Worm (Caenorhabditis elegans) whole organism, young adult: ENCODE data around the gene mdt-28.

ENCODE experiments used
- B0019.2 ChIP-seq: fragments of 200-800 bp; sonication (Bioruptor generic); conservative IDR thresholded peaks from 2 replicates; pipeline ENCODE4 v1.3.6; 2022; ENCODE audit warnings: missing genetic modification reagents, missing genetic modification characterization, missing compliant biosample characterization
- B0035.1 ChIP-seq: sonication (generic microtip); optimal IDR thresholded peaks from 2 replicates; lab custom pipeline; 2016; ENCODE audit warnings: missing genetic modification characterization, mild to moderate bottlenecking, missing compliant biosample characterization, missing genotype, missing genetic modification reagents
- B0261.1 ChIP-seq: sonication (generic microtip); optimal IDR thresholded peaks from 2 replicates; lab custom pipeline; 2016; ENCODE audit warnings: mild to moderate bottlenecking, missing genetic modification characterization, moderate library complexity, missing compliant biosample characterization
- B0336.3 ChIP-seq: fragments of 200-800 bp; sonication (Bioruptor generic); IDR thresholded peaks from 2 replicates; pipeline ENCODE4 v1.3.6; 2022; ENCODE audit warnings: missing genetic modification characterization, missing compliant biosample characterization
- D2030.7 ChIP-seq: fragments of 200-800 bp; sonication (Bioruptor generic); IDR thresholded peaks from 2 replicates; pipeline ENCODE4 v1.3.6; 2022; ENCODE audit warnings: missing genetic modification reagents, missing genetic modification characterization, missing compliant biosample characterization
- F22D6.2 ChIP-seq: sonication (generic microtip); optimal IDR thresholded peaks from 2 replicates; lab custom pipeline; 2016; ENCODE audit warnings: mild to moderate bottlenecking, missing genetic modification characterization, missing compliant biosample characterization
- F33H1.4 ChIP-seq: fragments of 200-800 bp; sonication (Bioruptor generic); IDR thresholded peaks from 2 replicates; pipeline ENCODE4 v1.3.6; 2022; ENCODE audit warnings: missing genetic modification reagents, missing genetic modification characterization, missing compliant biosample characterization
- F57A8.1 ChIP-seq: fragments of 200-800 bp; sonication (Bioruptor generic); optimal IDR thresholded peaks from 2 replicates; lab custom pipeline; 2018; ENCODE audit warnings: mild to moderate bottlenecking, missing genetic modification characterization, moderate library complexity, missing compliant biosample characterization
- T07F8.4 ChIP-seq: sonication (generic microtip); optimal IDR thresholded peaks from 2 replicates; lab custom pipeline; 2016; ENCODE audit warnings: mild to moderate bottlenecking, missing genetic modification characterization, moderate library complexity, missing compliant biosample characterization
- T26A5.8 ChIP-seq: sonication (generic microtip); optimal IDR thresholded peaks from 2 replicates; lab custom pipeline; 2016; ENCODE audit warnings: missing genetic modification characterization, missing compliant biosample characterization
- Y79H2A.3 ChIP-seq: fragments of 200-800 bp; sonication (Bioruptor generic); conservative IDR thresholded peaks from 2 replicates; pipeline ENCODE4 v1.3.6; 2022; ENCODE audit warnings: missing genetic modification reagents, missing genetic modification characterization, missing compliant biosample characterization
- ZK185.1 ChIP-seq: sonication (generic microtip); optimal IDR thresholded peaks from 2 replicates; lab custom pipeline; 2016; ENCODE audit warnings: mild to moderate bottlenecking, missing genetic modification characterization, missing compliant biosample characterization; ENCODE audit not compliant: poor library complexity, severe bottlenecking
- aptf-3 ChIP-seq: fragments of 200-800 bp; sonication (Bioruptor generic); IDR thresholded peaks from 2 replicates; pipeline ENCODE4 v1.3.6; 2022; ENCODE audit warnings: missing genetic modification characterization, missing compliant biosample characterization
- attf-3 ChIP-seq: fragments of 200-800 bp; sonication (Bioruptor generic); conservative IDR thresholded peaks from 2 replicates; pipeline ENCODE4 v1.3.6; 2022; ENCODE audit warnings: missing genetic modification reagents, missing genetic modification characterization, missing compliant biosample characterization
- bed-2 ChIP-seq: fragments of 200-800 bp; sonication (Bioruptor generic); IDR thresholded peaks from 2 replicates; pipeline ENCODE4 v1.3.6; 2022; ENCODE audit warnings: missing genetic modification reagents, missing genetic modification characterization, missing compliant biosample characterization
- ceh-100 ChIP-seq: fragments of 200-800 bp; sonication (Bioruptor generic); IDR thresholded peaks from 2 replicates; pipeline ENCODE4 v1.3.6; 2022; ENCODE audit warnings: missing genetic modification reagents, missing genetic modification characterization, missing compliant biosample characterization
- die-1 ChIP-seq: sonication (generic microtip); optimal IDR thresholded peaks from 2 replicates; lab custom pipeline; 2016; ENCODE audit warnings: missing genotype, mild to moderate bottlenecking, missing genetic modification characterization, missing compliant biosample characterization
- dpl-1 ChIP-seq: fragments of 150-350 bp; optimal IDR thresholded peaks from 2 replicates; lab custom pipeline; 2014; ENCODE audit warnings: missing biosample characterization, missing genetic modification reagents, missing genetic modification characterization
- efl-1 ChIP-seq: fragments of 150-350 bp; optimal IDR thresholded peaks from 2 replicates; lab custom pipeline; 2014; ENCODE audit warnings: missing biosample characterization, missing genetic modification reagents, missing genetic modification characterization
- egl-44 ChIP-seq: fragments of 200-800 bp; sonication (Bioruptor generic); IDR thresholded peaks from 2 replicates; pipeline ENCODE4 v1.3.6; 2022; ENCODE audit warnings: missing genetic modification reagents, missing genetic modification characterization, missing compliant biosample characterization
- egrh-3 ChIP-seq: fragments of 200-800 bp; sonication (Bioruptor generic); IDR thresholded peaks from 2 replicates; pipeline ENCODE4 v1.3.6; 2022; ENCODE audit warnings: missing genetic modification reagents, missing genetic modification characterization, missing compliant biosample characterization
- ekl-4 ChIP-seq: fragments of 200-800 bp; sonication (Bioruptor generic); IDR thresholded peaks from 2 replicates; pipeline ENCODE4 v1.3.6; 2022; ENCODE audit warnings: missing genetic modification reagents, missing genetic modification characterization, missing compliant biosample characterization
- ets-4 ChIP-seq: fragments of 200-800 bp; sonication (Bioruptor generic); optimal IDR thresholded peaks from 2 replicates; lab custom pipeline; 2018; ENCODE audit warnings: mild to moderate bottlenecking, missing genetic modification characterization, missing compliant biosample characterization
- him-1 ChIP-seq: sonication (generic microtip); optimal IDR thresholded peaks from 2 replicates; lab custom pipeline; 2016; ENCODE audit warnings: missing genotype, missing genetic modification reagents, missing genetic modification characterization, missing compliant biosample characterization
- hrde-1 ChIP-seq: sonication (generic microtip); optimal IDR thresholded peaks from 2 replicates; lab custom pipeline; 2016; ENCODE audit warnings: missing genetic modification characterization, mild to moderate bottlenecking, missing compliant biosample characterization, moderate library complexity, missing genotype, missing genetic modification reagents, borderline replicate concordance
- let-526 ChIP-seq: fragments of 200-800 bp; sonication (Bioruptor generic); IDR thresholded peaks from 2 replicates; pipeline ENCODE4 v1.3.6; 2022; ENCODE audit warnings: missing genetic modification reagents, missing genetic modification characterization, missing compliant biosample characterization
- lsy-27 ChIP-seq: sonication (generic microtip); optimal IDR thresholded peaks from 2 replicates; lab custom pipeline; 2017; ENCODE audit warnings: missing genetic modification characterization, mild to moderate bottlenecking, missing compliant biosample characterization, antibody characterized with exemption, missing genotype, borderline replicate concordance; ENCODE audit not compliant: insufficient read depth
- madf-8 ChIP-seq: fragments of 200-800 bp; sonication (Bioruptor generic); conservative IDR thresholded peaks from 2 replicates; pipeline ENCODE4 v1.3.6; 2022; ENCODE audit warnings: missing genetic modification reagents, missing genetic modification characterization, missing compliant biosample characterization
- mcd-1 ChIP-seq: fragments of 200-800 bp; sonication (Bioruptor generic); IDR thresholded peaks from 2 replicates; pipeline ENCODE4 v1.3.6; 2022; ENCODE audit warnings: missing genetic modification reagents, missing genetic modification characterization, missing compliant biosample characterization
- mes-4 ChIP-seq: sonication (generic microtip); optimal IDR thresholded peaks from 2 replicates; lab custom pipeline; 2016; ENCODE audit warnings: missing genotype, missing genetic modification characterization, missing compliant biosample characterization
- mxl-1 ChIP-seq: sonication (generic microtip); optimal IDR thresholded peaks from 2 replicates; lab custom pipeline; 2016; ENCODE audit warnings: missing genetic modification characterization, missing compliant biosample characterization
- nfyb-1 ChIP-seq: fragments of 200-800 bp; sonication (Bioruptor generic); IDR thresholded peaks from 2 replicates; pipeline ENCODE4 v1.3.6; 2022; ENCODE audit warnings: missing genetic modification reagents, missing genetic modification characterization, missing compliant biosample characterization
- nhr-90 ChIP-seq: sonication (generic microtip); optimal IDR thresholded peaks from 2 replicates; lab custom pipeline; 2016; ENCODE audit warnings: missing genotype, mild to moderate bottlenecking, missing genetic modification characterization, missing compliant biosample characterization
- rec-8 ChIP-seq, 2 experiments: sonication (generic microtip); optimal IDR thresholded peaks; 2 replicates each; lab custom pipeline; 2016; ENCODE audit warnings: mild to moderate bottlenecking in 2 of 2, missing genetic modification characterization in 2 of 2, missing genetic modification reagents in 2 of 2, missing genotype in 2 of 2, missing biosample characterization in 1 of 2, missing compliant biosample characterization in 1 of 2, moderate library complexity in 1 of 2
- rpc-1 ChIP-seq, 2 experiments: fragments of 150-350 bp in 1 of 2; sonication (generic microtip) in 1 of 2; optimal IDR thresholded peaks; 2 replicates each; lab custom pipeline; 2014 to 2018; ENCODE audit warnings: missing biosample characterization in 1 of 2, missing genetic modification characterization in 1 of 2, missing genetic modification reagents in 1 of 2, missing genotype in 1 of 2
- snpc-1.1 ChIP-seq: sonication (generic microtip); optimal IDR thresholded peaks from 2 replicates; lab custom pipeline; 2017; ENCODE audit warnings: missing genetic modification characterization, mild to moderate bottlenecking, missing compliant biosample characterization, antibody characterized with exemption, moderate library complexity, missing genotype, missing genetic modification reagents; ENCODE audit not compliant: insufficient read depth
- snpc-1.3 ChIP-seq: sonication (generic microtip); optimal IDR thresholded peaks from 2 replicates; lab custom pipeline; 2017; ENCODE audit warnings: missing genetic modification characterization, mild to moderate bottlenecking, missing compliant biosample characterization, antibody characterized with exemption, moderate library complexity, missing genotype, missing genetic modification reagents; ENCODE audit not compliant: insufficient read depth
- snpc-4 ChIP-seq, 5 experiments: fragments of 150-350 bp in 1 of 5; sonication (generic microtip) in 4 of 5; optimal IDR thresholded peaks; 2 replicates each; lab custom pipeline; 2014 to 2018; ENCODE audit warnings: missing genetic modification characterization in 5 of 5, missing biosample characterization in 3 of 5, antibody characterized with exemption in 2 of 5, mild to moderate bottlenecking in 2 of 5, missing compliant biosample characterization in 2 of 5, missing genotype in 2 of 5, moderate library complexity in 2 of 5, missing genetic modification reagents in 1 of 5
- sptf-2 ChIP-seq: fragments of 200-800 bp; sonication (Bioruptor generic); optimal IDR thresholded peaks from 2 replicates; lab custom pipeline; 2018; ENCODE audit warnings: mild to moderate bottlenecking, missing genetic modification characterization, missing compliant biosample characterization
- tbp1 ChIP-seq: fragments of 200-800 bp; sonication (Bioruptor generic); optimal IDR thresholded peaks from 2 replicates; lab custom pipeline; 2018; ENCODE audit warnings: mild to moderate bottlenecking, missing genetic modification characterization, missing compliant biosample characterization
- unc-62 ChIP-seq: fragments of 150-350 bp; optimal IDR thresholded peaks from 2 replicates; lab custom pipeline; 2014; ENCODE audit warnings: missing biosample characterization, missing genetic modification reagents, missing genetic modification characterization
- zfh-2 ChIP-seq: fragments of 200-800 bp; sonication (Bioruptor generic); conservative IDR thresholded peaks from 2 replicates; pipeline ENCODE4 v1.3.6; 2022; ENCODE audit warnings: missing genetic modification reagents, missing genetic modification characterization, missing compliant biosample characterization
- zim-3 ChIP-seq: sonication (generic microtip); optimal IDR thresholded peaks from 2 replicates; lab custom pipeline; 2017; ENCODE audit warnings: mild to moderate bottlenecking, missing genetic modification characterization, moderate library complexity, missing compliant biosample characterization
- ztf-26 ChIP-seq: sonication (generic microtip); optimal IDR thresholded peaks from 2 replicates; lab custom pipeline; 2017; ENCODE audit warnings: missing genetic modification characterization, missing compliant biosample characterization

Gene mdt-28

ce11 chrV:15551642-15552041 lies 23.6 kb downstream of the mdt-28 start (continued):
- peak; percentile 31 for TF ChIP-seq B0035.1 (tag; lab: Kevin White, UChicago)
- TF ChIP-seq mcd-1 (GFP tag; lab: Robert Waterston, UW): peak; percentile 63
- TF ChIP-seq F57A8.1 (GFP tag; lab: Kevin White, UChicago): no peak
- peak; percentile 25; the same call in 1 of the 2 replicates for TF ChIP-seq zfh-2 (GFP tag; lab: Robert Waterston, UW)
- peak; percentile 63 for TF ChIP-seq attf-3 (GFP tag; lab: Robert Waterston, UW)
- no peak for TF ChIP-seq B0019.2 (GFP tag; lab: Robert Waterston, UW)
- TF ChIP-seq him-1: peak; percentile 71
- peak; percentile 19 for TF ChIP-seq snpc-1.1 (tag; lab: Kevin White, UChicago)
- no peak for TF ChIP-seq dpl-1
- no peak for TF ChIP-seq lsy-27
- peak; percentile 40 for TF ChIP-seq egrh-3 (GFP tag; lab: Robert Waterston, UW)
- TF ChIP-seq ztf-26 (tag; lab: Kevin White, UChicago): peak; percentile 39
- TF ChIP-seq ekl-4 (GFP tag; lab: Robert Waterston, UW): no peak
- TF ChIP-seq egl-44 (GFP tag; lab: Robert Waterston, UW): peak; percentile 75; the same call in 1 of the 2 replicates
- peak; percentile 56 for TF ChIP-seq T07F8.4 (tag; lab: Kevin White, UChicago)

- no peak for TF ChIP-seq nhr-90 (tag; lab: Kevin White, UChicago)
- TF ChIP-seq rpc-1 (optimal IDR thresholded peaks at IDR 0.05; lab: Kevin White, UChicago): peak; percentile 26
- peak; percentile 52 for TF ChIP-seq rpc-1 (tag; optimal IDR thresholded peaks at IDR 0.05; lab: Kevin White, UChicago)
- TF ChIP-seq hrde-1 (tag; lab: Kevin White, UChicago): no peak
- no peak for TF ChIP-seq mes-4
- no peak for TF ChIP-seq snpc-4 (GFP tag; optimal IDR thresholded peaks at IDR 0.05; lab: Kevin White, UChicago)
- no peak for TF ChIP-seq snpc-4 (tag; optimal IDR thresholded peaks at IDR 0.05; lab: Kevin White, UChicago)
- no peak for TF ChIP-seq zim-3
- TF ChIP-seq aptf-3 (GFP tag; lab: Robert Waterston, UW): no peak
- peak; percentile 52 for TF ChIP-seq B0261.1 (tag; lab: Kevin White, UChicago)
- TF ChIP-seq tbp1 (GFP tag; lab: Kevin White, UChicago): peak; percentile 73
- TF ChIP-seq T07F8.4 (tag; lab: Kevin White, UChicago): no peak
- TF ChIP-seq madf-8 (GFP tag; lab: Robert Waterston, UW): no peak
- TF ChIP-seq, all 124 proteins: peak for 3
Observed at ce11 chrV:15550408-15550807, 24.8 kb downstream of the mdt-28 start.

ce11 chrV:15547727-15548126 lies 27.5 kb downstream of the mdt-28 start:
- TF ChIP-seq ZK185.1 (tag; lab: Kevin White, UChicago) (peak; percentile 54), F33H1.4 (no peak), let-526 (GFP tag; lab: Robert Waterston, UW) (no peak), unc-62 (GFP tag; lab: Kevin White, UChicago) (no peak), D2030.7 (peak; percentile 36; the same call in 1 of the 2 replicates), B0336.3 (peak; percentile 56; the same call in 1 of the 2 replicates), snpc-1.3 (tag; lab: Kevin White, UChicago) (peak; percentile 16), nfyb-1 (no peak), efl-1 (GFP tag; lab: Kevin White, UChicago) (no peak), bed-2 (no peak), sptf-2 (GFP tag; lab: Kevin White, UChicago) (no peak), mcd-1 (GFP tag; lab: Robert Waterston, UW) (0 out of 2 replicates have a peak, but pooled peaks have one; percentile 14), die-1 (tag; lab: Kevin White, UChicago) (peak; percentile 76), mxl-1 (tag; lab: Kevin White, UChicago) (peak; percentile 22), T26A5.8 (tag; lab: Kevin White, UChicago) (no peak), ceh-100 (GFP tag; lab: Robert Waterston, UW) (0 out of 2 replicates have a peak, but pooled peaks have one; percentile 18), F22D6.2 (tag; lab: Kevin White, UChicago) (no peak), ets-4 (GFP tag; lab: Kevin White, UChicago) (no peak), rec-8 (tag; optimal IDR thresholded peaks at IDR 0.05; lab: Kevin White, UChicago) (peak; percentile 16 to 43), Y79H2A.3 (no peak)
